Worm (Caenorhabditis elegans) whole organism, L4 larva: Measurements from ENCODE around the gene R10E11.5.

ENCODE experiments used
- D1046.2 ChIP-seq: fragments of 200-800 bp; sonication (Bioruptor generic); IDR thresholded peaks from 2 replicates; pipeline ENCODE4 v1.3.6; 2022; ENCODE audit warnings: missing genetic modification characterization, missing compliant biosample characterization
- F10B5.3 ChIP-seq: sonication (generic microtip); optimal IDR thresholded peaks from 2 replicates; lab custom pipeline; 2016; ENCODE audit warnings: mild to moderate bottlenecking, missing genetic modification characterization, missing compliant biosample characterization
- R02D3.7 ChIP-seq: fragments of 150-350 bp; sonication (generic microtip); optimal IDR thresholded peaks from 3 replicates; lab custom pipeline; 2014; ENCODE audit warnings: missing biosample characterization, missing genetic modification characterization
- T20F7.1 ChIP-seq: fragments of 200-800 bp; sonication (Bioruptor generic); optimal IDR thresholded peaks from 2 replicates; lab custom pipeline; 2018; ENCODE audit warnings: mild to moderate bottlenecking, missing genetic modification characterization, missing compliant biosample characterization
- Y5F2A.4 ChIP-seq: fragments of 200-800 bp; sonication (Bioruptor generic); optimal IDR thresholded peaks from 2 replicates; lab custom pipeline; 2018; ENCODE audit warnings: mild to moderate bottlenecking, missing genetic modification characterization, missing compliant biosample characterization
- ZK337.2 ChIP-seq: fragments of 200-800 bp; sonication (Bioruptor generic); IDR thresholded peaks from 2 replicates; pipeline ENCODE4 v1.3.6; 2022; ENCODE audit warnings: missing genetic modification reagents, missing genetic modification characterization, missing compliant biosample characterization
- ZK546.5 ChIP-seq, 2 experiments: sonication (generic microtip); optimal IDR thresholded peaks; 2 replicates each; lab custom pipeline; 2017; ENCODE audit warnings: missing biosample characterization in 2 of 2, missing genetic modification characterization in 2 of 2
- aha-1 ChIP-seq: fragments of 150-350 bp; peaks from one replicate; lab custom pipeline; 2014; ENCODE audit warnings: missing biosample characterization, missing genetic modification characterization
- ceh-20 ChIP-seq: fragments of 200-800 bp; sonication (Bioruptor generic); IDR thresholded peaks from 2 replicates; pipeline ENCODE4 v1.3.6; 2022; ENCODE audit warnings: missing genetic modification reagents, missing genetic modification characterization, missing compliant biosample characterization
- ceh-28 ChIP-seq: fragments of 150-350 bp; optimal IDR thresholded peaks from 2 replicates; lab custom pipeline; 2014; ENCODE audit warnings: missing biosample characterization, missing genetic modification reagents, missing genetic modification characterization
- ceh-44 ChIP-seq: fragments of 200-800 bp; sonication (Bioruptor generic); IDR thresholded peaks from 2 replicates; pipeline ENCODE4 v1.3.6; 2022; ENCODE audit warnings: missing genetic modification reagents, missing genetic modification characterization, missing compliant biosample characterization
- ceh-62 ChIP-seq: sonication (generic microtip); optimal IDR thresholded peaks from 2 replicates; lab custom pipeline; 2017; ENCODE audit warnings: missing biosample characterization, missing genetic modification characterization
- ceh-82 ChIP-seq: sonication (generic microtip); optimal IDR thresholded peaks from 2 replicates; lab custom pipeline; 2017; ENCODE audit warnings: missing biosample characterization, missing genetic modification characterization
- ctbp-1 ChIP-seq: fragments of 200-800 bp; sonication (Bioruptor generic); IDR thresholded peaks from 2 replicates; pipeline ENCODE4 v1.3.6; 2022; ENCODE audit warnings: missing genetic modification reagents, missing genetic modification characterization, missing compliant biosample characterization
- daf-8 ChIP-seq: fragments of 200-800 bp; sonication (Bioruptor generic); IDR thresholded peaks from 2 replicates; pipeline ENCODE4 v1.3.6; 2022; ENCODE audit warnings: missing genetic modification characterization, missing compliant biosample characterization
- duxl-1 ChIP-seq: sonication (generic microtip); optimal IDR thresholded peaks from 2 replicates; lab custom pipeline; 2016; ENCODE audit warnings: mild to moderate bottlenecking, missing genetic modification characterization, moderate library complexity, missing compliant biosample characterization; ENCODE audit not compliant: poor library complexity
- dve-1 ChIP-seq: sonication (generic microtip); optimal IDR thresholded peaks from 2 replicates; lab custom pipeline; 2017; ENCODE audit warnings: antibody characterized with exemption, mild to moderate bottlenecking, missing genetic modification characterization, missing compliant biosample characterization; ENCODE audit not compliant: insufficient read depth
- gei-8 ChIP-seq: fragments of 200-800 bp; sonication (Bioruptor generic); optimal IDR thresholded peaks from 2 replicates; lab custom pipeline; 2018; ENCODE audit warnings: mild to moderate bottlenecking, missing genetic modification characterization, missing compliant biosample characterization
- hlh-30 ChIP-seq: sonication (generic microtip); optimal IDR thresholded peaks from 2 replicates; lab custom pipeline; 2017; ENCODE audit warnings: antibody characterized with exemption, mild to moderate bottlenecking, missing genetic modification characterization, missing compliant biosample characterization; ENCODE audit not compliant: insufficient read depth
- lim-7 ChIP-seq: fragments of 200-800 bp; sonication (Bioruptor generic); IDR thresholded peaks from 2 replicates; pipeline ENCODE4 v1.3.6; 2022; ENCODE audit warnings: missing genetic modification characterization, missing compliant biosample characterization
- lin-38 ChIP-seq: fragments of 200-800 bp; sonication (Bioruptor generic); IDR thresholded peaks from 2 replicates; pipeline ENCODE4 v1.3.6; 2022; ENCODE audit warnings: missing genetic modification reagents, missing genetic modification characterization, missing compliant biosample characterization
- lin-39 ChIP-seq: fragments of 150-350 bp; optimal IDR thresholded peaks from 2 replicates; lab custom pipeline; 2014; ENCODE audit warnings: missing biosample characterization, missing genetic modification reagents, missing genetic modification characterization
- lir-3 ChIP-seq: sonication (generic microtip); optimal IDR thresholded peaks from 2 replicates; lab custom pipeline; 2016; ENCODE audit warnings: mild to moderate bottlenecking, missing genetic modification characterization, missing compliant biosample characterization
- lsy-2 ChIP-seq, 2 experiments: fragments of 150-350 bp in 1 of 2; sonication (generic microtip) in 1 of 2; optimal IDR thresholded peaks; 2 replicates each; lab custom pipeline; 2014 to 2017; ENCODE audit warnings: missing biosample characterization in 2 of 2, missing genetic modification characterization in 2 of 2
- mdt-29 ChIP-seq: fragments of 200-800 bp; sonication (Bioruptor generic); IDR thresholded peaks from 2 replicates; pipeline ENCODE4 v1.3.6; 2022; ENCODE audit warnings: missing genetic modification reagents, missing genetic modification characterization, missing compliant biosample characterization
- mes-2 ChIP-seq: sonication (generic microtip); optimal IDR thresholded peaks from 2 replicates; lab custom pipeline; 2016; ENCODE audit warnings: missing genotype, mild to moderate bottlenecking, missing genetic modification characterization, missing compliant biosample characterization; ENCODE audit not compliant: poor library complexity, severe bottlenecking
- mxl-3 ChIP-seq: fragments of 200-800 bp; sonication (Bioruptor generic); optimal IDR thresholded peaks from 2 replicates; lab custom pipeline; 2018; ENCODE audit warnings: mild to moderate bottlenecking, missing genetic modification characterization, missing compliant biosample characterization
- nhr-237 ChIP-seq: sonication (generic microtip); optimal IDR thresholded peaks from 2 replicates; lab custom pipeline; 2017; ENCODE audit warnings: missing biosample characterization, missing genetic modification characterization
- nhr-41 ChIP-seq: fragments of 200-800 bp; sonication (Bioruptor generic); IDR thresholded peaks from 2 replicates; pipeline ENCODE4 v1.3.6; 2022; ENCODE audit warnings: missing genetic modification reagents, missing genetic modification characterization, missing compliant biosample characterization
- nhr-42 ChIP-seq: fragments of 200-800 bp; sonication (Bioruptor generic); IDR thresholded peaks from 2 replicates; pipeline ENCODE4 v1.3.6; 2022; ENCODE audit warnings: missing genetic modification characterization, missing compliant biosample characterization
- nhr-48 ChIP-seq: sonication (generic microtip); optimal IDR thresholded peaks from 2 replicates; lab custom pipeline; 2016; ENCODE audit warnings: mild to moderate bottlenecking, missing genetic modification characterization, missing compliant biosample characterization
- nhr-6 ChIP-seq: fragments of 150-350 bp; optimal IDR thresholded peaks from 2 replicates; lab custom pipeline; 2014; ENCODE audit warnings: missing biosample characterization, missing genetic modification characterization
- nhr-77 ChIP-seq: fragments of 150-350 bp; optimal IDR thresholded peaks from 2 replicates; lab custom pipeline; 2014; ENCODE audit warnings: missing biosample characterization, missing genetic modification characterization
- pha-4 ChIP-seq, 2 experiments: fragments of 150-350 bp in 1 of 2; fragments of 200-800 bp in 1 of 2; sonication (Bioruptor generic) in 1 of 2; IDR thresholded peaks in 1 of 2; optimal IDR thresholded peaks in 1 of 2; 2 replicates each; pipeline versions ENCODE4 v1.3.6 to Lab custom; 2014 to 2022; ENCODE audit warnings: missing genetic modification characterization in 2 of 2, missing genetic modification reagents in 2 of 2, missing biosample characterization in 1 of 2, missing compliant biosample characterization in 1 of 2
- tag-97 ChIP-seq: fragments of 200-800 bp; sonication (Bioruptor generic); IDR thresholded peaks from 2 replicates; pipeline ENCODE4 v1.3.6; 2022; ENCODE audit warnings: missing genetic modification characterization, missing compliant biosample characterization
- unc-130 ChIP-seq: sonication (generic microtip); optimal IDR thresholded peaks from 2 replicates; lab custom pipeline; 2016; ENCODE audit warnings: missing genetic modification reagents, missing genetic modification characterization, missing compliant biosample characterization
- unc-39 ChIP-seq: sonication (generic microtip); optimal IDR thresholded peaks from 2 replicates; lab custom pipeline; 2017; ENCODE audit warnings: missing biosample characterization, missing genetic modification characterization
- unc-62 ChIP-seq, 3 experiments: fragments of 150-350 bp in 1 of 3; sonication (generic microtip); optimal IDR thresholded peaks in 2 of 3; peaks in 1 of 3; 1 replicate in 1 of 3; 2 replicates in 2 of 3; lab custom pipeline; 2014 to 2017; ENCODE audit warnings: missing biosample characterization in 3 of 3, missing genetic modification characterization in 3 of 3, missing genetic modification reagents in 3 of 3, missing genotype in 1 of 3
- vab-7 ChIP-seq: fragments of 200-800 bp; sonication (Bioruptor generic); IDR thresholded peaks from 2 replicates; pipeline ENCODE4 v1.3.6; 2022; ENCODE audit warnings: missing genetic modification reagents, missing genetic modification characterization, missing compliant biosample characterization
- zfp-2 ChIP-seq: sonication (generic microtip); optimal IDR thresholded peaks from 2 replicates; lab custom pipeline; 2016; ENCODE audit warnings: mild to moderate bottlenecking, missing genetic modification characterization, missing compliant biosample characterization
- zip-11 ChIP-seq: fragments of 200-800 bp; sonication (Bioruptor generic); IDR thresholded peaks from 2 replicates; pipeline ENCODE4 v1.3.6; 2022; ENCODE audit warnings: missing genetic modification characterization, missing compliant biosample characterization

Gene R10E11.5

DNA sequence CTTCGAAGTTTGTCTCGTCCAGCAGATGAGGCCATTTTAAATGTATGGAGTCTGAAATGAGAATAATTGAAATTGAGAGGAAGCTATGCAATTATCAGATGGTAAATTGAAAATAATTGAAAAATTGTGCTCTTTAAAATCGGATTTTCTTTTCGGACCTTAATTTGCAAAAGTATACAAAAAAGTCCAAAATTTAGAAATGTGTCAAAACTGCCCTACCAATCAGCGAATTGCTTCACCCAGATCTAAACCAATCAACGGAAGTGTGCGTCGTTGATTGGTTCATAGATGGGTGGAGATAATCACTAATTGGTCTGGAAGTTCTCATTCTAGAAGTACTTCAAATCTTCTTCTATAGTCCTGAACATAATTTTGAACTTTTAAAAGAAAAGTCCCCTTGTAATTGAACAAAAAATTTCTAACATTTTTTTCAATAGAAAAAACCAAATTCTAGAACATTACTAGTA is at the start of gene R10E11.5:
Gene R10E11.5, minus strand, starts transcription at position 51 of the 467 bp plus-strand sequence.
- TF ChIP-seq zip-11 (GFP tag; lab: Robert Waterston, UW): no peak
- TF ChIP-seq ZK337.2 (GFP tag; lab: Robert Waterston, UW): no peak
- no peak for TF ChIP-seq ZK546.5 (tag; optimal IDR thresholded peaks at IDR 0.05; lab: Kevin White, UChicago)
- TF ChIP-seq lin-39 (tag; lab: Kevin White, UChicago): no peak
- no peak for TF ChIP-seq hlh-30
- TF ChIP-seq gei-8 (GFP tag; lab: Kevin White, UChicago): no peak
- TF ChIP-seq R02D3.7 (tag; lab: Kevin White, UChicago): no peak
- TF ChIP-seq unc-39 (tag; lab: Kevin White, UChicago): no peak

DNA sequence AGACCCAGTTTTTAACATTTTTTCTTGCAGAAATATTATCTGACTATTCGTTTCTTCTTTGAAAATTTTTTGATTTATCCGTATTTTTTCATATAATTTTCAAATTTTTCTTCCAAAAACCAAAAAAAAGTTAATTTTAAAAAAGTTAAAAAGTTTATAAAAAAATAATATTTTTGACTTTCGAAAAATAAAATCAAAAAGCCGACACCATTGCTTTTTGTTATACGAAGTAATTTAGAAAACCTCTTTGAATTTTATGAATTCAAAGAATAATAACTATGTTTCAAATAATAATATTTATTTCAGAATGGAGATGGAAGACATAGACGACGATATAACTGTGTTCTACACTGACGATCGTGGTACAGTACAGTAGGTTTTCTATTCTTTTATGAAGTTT is 45.4 kb upstream of the R10E11.5 start, which contains the start of gene K11H3.8:
Gene K11H3.8, plus strand, starts transcription at position 301 of the 400 bp plus-strand sequence.
- TF ChIP-seq nhr-237 (tag; lab: Kevin White, UChicago) (no peak), nhr-42 (no peak), ceh-44 (no peak), F10B5.3 (no peak), tag-97 (GFP tag; lab: Robert Waterston, UW) (no peak), mdt-29 (no peak), hlh-30 (no peak), D1046.2 (GFP tag; lab: Robert Waterston, UW) (no peak), nhr-48 (no peak), zfp-2 (tag; lab: Kevin White, UChicago) (no peak), daf-8 (GFP tag; lab: Robert Waterston, UW) (no peak), Y5F2A.4 (no peak), nhr-41 (GFP tag; lab: Robert Waterston, UW) (no peak), duxl-1 (no peak), mxl-3 (no peak), vab-7 (GFP tag; lab: Robert Waterston, UW) (no peak)
- TF ChIP-seq, all 104 proteins: peak for 0

DNA sequence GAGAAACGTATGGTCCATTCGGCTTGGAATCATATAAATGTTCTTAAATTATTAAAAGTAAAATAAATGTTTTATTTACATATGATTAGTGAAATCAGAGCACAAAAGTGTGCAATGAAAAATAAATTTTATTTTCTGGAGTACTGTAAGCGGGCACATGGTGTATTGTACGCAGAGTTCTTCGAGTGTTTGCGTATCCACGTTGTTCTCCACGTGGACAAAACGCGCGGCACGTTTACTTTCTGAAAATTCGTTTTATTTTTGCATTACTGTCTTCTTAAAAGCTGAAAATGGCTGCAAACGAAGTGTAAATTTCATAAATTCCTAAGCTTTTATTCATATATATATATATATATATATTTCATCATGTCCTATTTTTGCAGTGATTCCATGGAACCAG is 43.1 kb upstream of the R10E11.5 start:
- peak; percentile 42 for TF ChIP-seq lin-38 (GFP tag; lab: Robert Waterston, UW)
- no peak for TF ChIP-seq ceh-20 (GFP tag; lab: Robert Waterston, UW)
- TF ChIP-seq F10B5.3: no peak
- TF ChIP-seq T20F7.1 (GFP tag; lab: Kevin White, UChicago): no peak
- peak; percentile 2 for TF ChIP-seq unc-130 (GFP tag; lab: Kevin White, UChicago)

DNA sequence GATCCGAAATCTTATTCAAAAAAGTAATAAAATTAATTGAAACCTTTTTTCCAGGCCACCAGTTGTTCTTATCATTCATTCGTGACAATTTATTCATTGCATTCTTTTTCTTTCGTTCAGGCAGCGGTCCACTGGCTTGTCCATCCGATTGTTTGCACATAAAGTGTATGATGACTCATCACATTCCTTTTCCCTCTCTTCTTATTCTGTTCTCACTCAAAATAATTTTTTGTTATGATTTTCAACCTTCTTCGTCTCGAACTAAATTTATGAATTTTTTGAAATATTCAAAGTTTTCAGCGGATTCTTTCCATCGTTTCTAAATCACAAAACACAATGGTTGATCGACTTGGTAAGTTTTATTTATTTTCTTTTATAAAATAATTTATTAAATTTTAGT is 41.0 kb upstream of the R10E11.5 start, which contains the start of gene ZK632.12:
Gene ZK632.12, plus strand, starts transcription at position 301 of the 400 bp plus-strand sequence.
- TF ChIP-seq lir-3 (no peak), nhr-42 (no peak), lim-7 (no peak), ceh-28 (tag; lab: Kevin White, UChicago) (no peak), lin-38 (GFP tag; lab: Robert Waterston, UW) (no peak), mes-2 (tag; lab: Kevin White, UChicago) (no peak), dve-1 (tag; lab: Kevin White, UChicago) (peak; percentile 19), ceh-62 (no peak), nhr-6 (tag; lab: Kevin White, UChicago) (peak; percentile 48), nhr-77 (tag; lab: Kevin White, UChicago) (no peak), unc-62 (GFP tag; optimal IDR thresholded peaks at IDR 0.05 in 1 of 2; lab: Kevin White, UChicago) (no peak), unc-62 (tag; optimal IDR thresholded peaks at IDR 0.05; lab: Kevin White, UChicago) (no peak), zfp-2 (tag; lab: Kevin White, UChicago) (no peak), nhr-48 (no peak), lsy-2 (tag; optimal IDR thresholded peaks at IDR 0.05; lab: Kevin White, UChicago) (peak in 1 of 2 experiments; percentile 15), ctbp-1 (GFP tag; lab: Robert Waterston, UW) (no peak), aha-1 (tag; lab: Kevin White, UChicago) (peak; percentile 33), ceh-82 (tag; lab: Kevin White, UChicago) (no peak), pha-4 (GFP tag; IDR thresholded peaks at IDR 0.05; lab: Robert Waterston, UW) (no peak), pha-4 (tag; optimal IDR thresholded peaks at IDR 0.05; lab: Kevin White, UChicago) (peak; percentile 20)
